Worm (Caenorhabditis elegans): ENCODE measurements around the gene H18N23.2.

DNA sequence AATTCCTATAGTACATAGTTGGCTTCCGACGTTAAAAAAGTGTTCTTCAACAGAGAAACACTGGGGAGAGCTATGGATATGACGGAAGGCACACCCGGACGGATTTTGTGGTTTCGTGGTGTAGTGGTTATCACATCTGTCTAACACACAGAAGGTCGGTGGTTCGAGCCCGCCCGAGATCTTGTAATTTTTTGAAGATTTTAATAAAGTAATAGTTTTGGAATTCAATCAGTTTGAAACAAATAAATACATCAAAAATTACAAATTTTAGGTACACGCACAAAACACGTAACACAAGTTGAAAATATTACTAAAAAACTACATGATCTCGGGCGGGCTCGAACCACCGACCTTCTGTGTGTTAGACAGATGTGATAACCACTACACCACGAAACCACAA lies 29.5 kb downstream of the H18N23.2 start:
- no peak for TF ChIP-seq ets-7 (tag; optimal IDR thresholded peaks at IDR 0.05)
- no peak for TF ChIP-seq hnd-1 (tag; optimal IDR thresholded peaks at IDR 0.05)
- no peak for TF ChIP-seq ama-1 (optimal IDR thresholded peaks at IDR 0.05)
- peak; percentile 64 for TF ChIP-seq ceh-36 (tag; optimal IDR thresholded peaks at IDR 0.05)
- TF ChIP-seq hmbx-1 (tag; optimal IDR thresholded peaks at IDR 0.05), result no peak
- no peak for TF ChIP-seq tra-4 (tag; optimal IDR thresholded peaks at IDR 0.05)
- no peak for TF ChIP-seq F13C5.2 (tag; optimal IDR thresholded peaks at IDR 0.05)
- TF ChIP-seq ceh-13 (GFP tag; optimal IDR thresholded peaks at IDR 0.05), result peak; percentile 29
- TF ChIP-seq tbx-11 (GFP tag; IDR thresholded peaks at IDR 0.05), result peak; percentile 67; the same call in 1 of the 2 replicates
- TF ChIP-seq hmg-4 (GFP tag; optimal IDR thresholded peaks at IDR 0.05), result no peak
- peak; percentile 55 for TF ChIP-seq flt-1 (GFP tag; IDR thresholded peaks at IDR 0.05)
- TF ChIP-seq pes-1 (GFP tag; IDR thresholded peaks at IDR 0.05), result peak; percentile 81
- no peak for TF ChIP-seq B0310.2 (tag; optimal IDR thresholded peaks at IDR 0.05)
- peak; percentile 75; the same call in 1 of the 2 replicates for TF ChIP-seq scrt-1 (GFP tag; IDR thresholded peaks at IDR 0.05)
